Fruit fly (Drosophila melanogaster) whole organism, wandering third instar larva: ENCODE data around the gene mRpS9.
A peak's percentile ranks its signal among the peaks of the same experiment; 100 is the strongest.

ENCODE experiments used
- Abd-B ChIP-seq: fragments of >200 bp; optimal IDR thresholded peaks from 2 replicates; lab custom pipeline; 2017; ENCODE audit warnings: missing biosample characterization, missing genetic modification characterization
- CG9705 ChIP-seq: fragments of 200-800 bp; sonication (Bioruptor generic); optimal IDR thresholded peaks from 2 replicates; lab custom pipeline; 2018; ENCODE audit warnings: missing biosample characterization, mild to moderate bottlenecking, missing genetic modification characterization
- CrebA ChIP-seq: fragments of 200-800 bp; sonication (Bioruptor generic); optimal IDR thresholded peaks from 2 replicates; lab custom pipeline; 2016; ENCODE audit warnings: missing biosample characterization, mild to moderate bottlenecking, missing genetic modification characterization, borderline replicate concordance
- Dfd ChIP-seq: fragments of >200 bp; optimal IDR thresholded peaks from 2 replicates; lab custom pipeline; 2017; ENCODE audit warnings: missing biosample characterization, missing genetic modification characterization
- Dif ChIP-seq: fragments of 200-275, 200-300 bp; sonication (Bioruptor generic); optimal IDR thresholded peaks from 2 replicates; lab custom pipeline; 2018; ENCODE audit warnings: missing biosample characterization, missing genetic modification characterization; ENCODE audit not compliant: partially characterized antibody
- GATAd ChIP-seq: sonication (Bioruptor generic); optimal IDR thresholded peaks from 2 replicates; lab custom pipeline; 2016; ENCODE audit warnings: missing biosample characterization, missing genetic modification characterization
- HLH106 ChIP-seq: fragments of 200-800 bp; optimal IDR thresholded peaks from 3 replicates; lab custom pipeline; 2019; ENCODE audit warnings: missing biosample characterization, mild to moderate bottlenecking, missing genetic modification characterization, moderate library complexity
- Hnf4 ChIP-seq: fragments of 200-800 bp; sonication (Bioruptor generic); optimal IDR thresholded peaks from 2 replicates; lab custom pipeline; 2016; ENCODE audit warnings: missing biosample characterization, mild to moderate bottlenecking, missing genetic modification characterization
- Hr78 ChIP-seq: fragments of >200 bp; optimal IDR thresholded peaks from 2 replicates; lab custom pipeline; 2017; ENCODE audit warnings: missing biosample characterization, missing genetic modification characterization
- Hr83 ChIP-seq: fragments of 200-300 bp; sonication (Bioruptor generic); optimal IDR thresholded peaks from 2 replicates; lab custom pipeline; 2016; ENCODE audit warnings: missing biosample characterization, mild to moderate bottlenecking, missing genetic modification characterization, moderate library complexity; ENCODE audit not compliant: poor library complexity, severe bottlenecking
- Jra ChIP-seq: sonication (Bioruptor generic); optimal IDR thresholded peaks from 2 replicates; lab custom pipeline; 2016; ENCODE audit warnings: missing biosample characterization, missing genetic modification characterization
- Mio ChIP-seq: sonication (Bioruptor generic); optimal IDR thresholded peaks from 2 replicates; lab custom pipeline; 2016; ENCODE audit warnings: missing biosample characterization, missing genetic modification characterization
- Myc ChIP-seq: fragments of >200 bp; optimal IDR thresholded peaks from 2 replicates; lab custom pipeline; 2017
- N ChIP-seq: fragments of >200 bp; optimal IDR thresholded peaks from 2 replicates; lab custom pipeline; 2018; ENCODE audit warnings: missing biosample characterization, missing external identifiers, missing genetic modification characterization
- OdsH ChIP-seq: fragments of 200-800 bp; sonication (Bioruptor generic); optimal IDR thresholded peaks from 2 replicates; lab custom pipeline; 2016; ENCODE audit warnings: missing biosample characterization, mild to moderate bottlenecking, missing genetic modification characterization
- Rel ChIP-seq, 2 experiments: fragments of 200-800 bp; sonication (Bioruptor generic) in 1 of 2; optimal IDR thresholded peaks; 2 replicates in 1 of 2; 3 replicates in 1 of 2; lab custom pipeline; 2016 to 2019; ENCODE audit warnings: mild to moderate bottlenecking in 2 of 2, missing biosample characterization in 2 of 2, missing genetic modification characterization in 2 of 2, moderate library complexity in 1 of 2
- dl ChIP-seq, 2 experiments: fragments of 175-275, 200-275 bp in 1 of 2; fragments of 200-275 bp in 1 of 2; sonication (Bioruptor generic); optimal IDR thresholded peaks; lab custom pipeline; 2018; ENCODE audit warnings: mild to moderate bottlenecking in 2 of 2, missing biosample characterization in 2 of 2, missing genetic modification characterization in 2 of 2, moderate library complexity in 2 of 2; ENCODE audit not compliant: partially characterized antibody in 2 of 2, insufficient read depth in 1 of 2
- dmrt93B ChIP-seq: fragments of 200-800 bp; sonication (Bioruptor generic); optimal IDR thresholded peaks from 2 replicates; lab custom pipeline; 2018; ENCODE audit warnings: missing biosample characterization, mild to moderate bottlenecking, missing genetic modification characterization
- dsf ChIP-seq: sonication (Bioruptor generic); optimal IDR thresholded peaks from 2 replicates; lab custom pipeline; 2016; ENCODE audit warnings: missing biosample characterization, missing genetic modification characterization, borderline replicate concordance
- ey ChIP-seq: fragments of 200-800 bp; sonication (Bioruptor generic); optimal IDR thresholded peaks from 2 replicates; lab custom pipeline; 2016; ENCODE audit warnings: missing biosample characterization, missing genetic modification characterization
- foxo ChIP-seq, 2 experiments: fragments of 200-800 bp; sonication (Bioruptor generic); optimal IDR thresholded peaks; 2 replicates in 1 of 2; 3 replicates in 1 of 2; lab custom pipeline; 2016 to 2017; ENCODE audit warnings: missing biosample characterization in 2 of 2, missing genetic modification characterization in 2 of 2
- lola ChIP-seq: fragments of >200 bp; optimal IDR thresholded peaks from 2 replicates; lab custom pipeline; 2017; ENCODE audit warnings: missing biosample characterization, missing genetic modification characterization
- pan ChIP-seq: fragments of >200 bp; optimal IDR thresholded peaks from 2 replicates; lab custom pipeline; 2017
- psq ChIP-seq: fragments of 200-800 bp; sonication (Bioruptor generic); optimal IDR thresholded peaks from 3 replicates; lab custom pipeline; 2017; ENCODE audit warnings: missing biosample characterization, mild to moderate bottlenecking, missing genetic modification characterization, moderate library complexity
- sage ChIP-seq: fragments of 200-800 bp; sonication (Bioruptor generic); optimal IDR thresholded peaks from 2 replicates; lab custom pipeline; 2016; ENCODE audit warnings: missing biosample characterization, mild to moderate bottlenecking, missing genetic modification characterization
- sv ChIP-seq: fragments of 200-800 bp; sonication (Bioruptor generic); optimal IDR thresholded peaks from 3 replicates; lab custom pipeline; 2016; ENCODE audit warnings: missing biosample characterization, missing genetic modification characterization
- tai ChIP-seq: sonication (Bioruptor generic); optimal IDR thresholded peaks from 2 replicates; lab custom pipeline; 2016; ENCODE audit warnings: missing biosample characterization, missing genetic modification characterization
- woc ChIP-seq: sonication (Bioruptor generic); optimal IDR thresholded peaks from 2 replicates; lab custom pipeline; 2016; ENCODE audit warnings: missing biosample characterization, mild to moderate bottlenecking, missing genetic modification characterization

mRpS9 gene

DNA sequence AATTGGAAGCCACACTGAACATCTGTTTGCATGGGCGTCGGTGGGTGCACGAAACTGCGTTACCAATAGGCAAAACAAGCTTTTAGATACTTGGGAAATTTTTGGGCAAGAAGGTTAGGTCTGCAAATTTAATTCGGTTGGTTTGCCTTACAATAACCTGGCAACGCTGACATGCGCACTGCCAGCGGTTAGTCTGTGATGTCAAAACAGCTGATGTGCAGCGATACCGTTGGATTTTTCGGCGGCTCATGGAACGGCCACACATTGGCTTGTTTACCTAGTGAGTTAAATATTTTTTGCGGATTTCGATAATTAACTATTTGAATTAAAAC is 15.6 kb downstream of the mRpS9 start, which contains the start of gene ArgRS-m (continued):
- TF ChIP-seq Hr78 (GFP tag; lab: Kevin White, UChicago) (no peak), GATAd (GFP tag; lab: Kevin White, UChicago) (peak; percentile 34), Rel (GFP tag; optimal IDR thresholded peaks at IDR 0.05; lab: Kevin White, UChicago) (no peak), Rel (tag; optimal IDR thresholded peaks at IDR 0.05; lab: Kevin White, UChicago) (no peak), ey (GFP tag; lab: Kevin White, UChicago) (peak; percentile 79)

DNA sequence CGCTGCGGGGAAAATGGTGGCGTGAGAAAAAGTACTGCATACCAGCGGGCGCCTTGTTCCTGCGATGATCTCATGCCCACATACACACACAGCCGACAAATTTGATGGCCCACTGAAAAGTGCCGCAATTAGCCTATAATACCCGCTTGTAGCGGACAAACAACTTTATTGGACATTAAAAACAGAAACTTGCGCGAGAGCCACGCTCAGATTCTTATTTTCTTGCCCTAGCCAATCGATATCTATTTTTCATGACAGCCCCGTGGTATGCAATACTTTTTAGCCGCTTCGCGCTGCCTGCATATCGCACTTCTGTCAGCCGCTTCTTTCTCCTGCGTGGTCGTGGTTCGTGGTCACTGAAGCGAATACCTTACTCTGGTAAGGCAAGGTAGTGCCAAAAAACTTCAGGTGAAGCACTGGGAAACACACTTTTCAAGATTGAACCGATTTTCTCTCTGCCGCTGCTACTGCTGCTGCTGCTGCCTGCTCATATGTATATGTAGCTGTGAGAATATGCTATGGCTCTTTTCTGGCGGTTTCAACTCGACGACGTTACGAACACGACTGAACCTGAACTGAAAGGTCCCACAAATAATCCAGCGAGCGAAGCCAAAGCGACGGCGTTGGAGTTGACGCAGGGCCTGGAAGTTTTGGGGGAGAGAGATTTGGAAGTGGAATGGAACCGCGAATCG is 16.2 kb downstream of the mRpS9 start, which contains the start of gene CG17816:
CG17816 (minus strand) TSS at position 567 of the 692 bp plus-strand sequence.
- peak; percentile 73 for TF ChIP-seq Dif (GFP tag; lab: Kevin White, UChicago)
- no peak for TF ChIP-seq sage (GFP tag; lab: Kevin White, UChicago)
- no peak for TF ChIP-seq psq (GFP tag; lab: Kevin White, UChicago)
- peak; percentile 78 for TF ChIP-seq Myc
- TF ChIP-seq Mio (GFP tag; lab: Kevin White, UChicago), result no peak
- no peak for TF ChIP-seq Rel (GFP tag; optimal IDR thresholded peaks at IDR 0.05; lab: Kevin White, UChicago)
- peak; percentile 45 for TF ChIP-seq Rel (tag; optimal IDR thresholded peaks at IDR 0.05; lab: Kevin White, UChicago)
- no peak for TF ChIP-seq CG9705 (GFP tag; lab: Kevin White, UChicago)
- TF ChIP-seq sv (GFP tag; lab: Kevin White, UChicago), result no peak
- peak; percentile 66 for TF ChIP-seq Abd-B (GFP tag; lab: Kevin White, UChicago)
- no peak for TF ChIP-seq Hr83 (GFP tag; lab: Kevin White, UChicago)
- peak; percentile 29 for TF ChIP-seq Dfd (GFP tag; lab: Kevin White, UChicago)
- TF ChIP-seq woc, result no peak
- no peak for TF ChIP-seq Hnf4 (GFP tag; lab: Kevin White, UChicago)
- TF ChIP-seq dl (GFP tag; optimal IDR thresholded peaks at IDR 0.05; lab: Kevin White, UChicago; ENCODE audit: insufficient read depth in 1 of 2, partially characterized antibody in 2 of 2), result peak in 1 of 2 experiments; percentile 15
- no peak for TF ChIP-seq N (GFP tag; lab: Kevin White, UChicago)
- TF ChIP-seq HLH106 (tag; lab: Kevin White, UChicago), result no peak
- no peak for TF ChIP-seq dmrt93B (GFP tag; lab: Kevin White, UChicago)
- TF ChIP-seq tai, result no peak
- TF ChIP-seq pan (lab: Kevin White, UChicago), result no peak
- no peak for TF ChIP-seq GATAd (GFP tag; lab: Kevin White, UChicago)
- no peak for TF ChIP-seq dsf (GFP tag; lab: Kevin White, UChicago)

DNA sequence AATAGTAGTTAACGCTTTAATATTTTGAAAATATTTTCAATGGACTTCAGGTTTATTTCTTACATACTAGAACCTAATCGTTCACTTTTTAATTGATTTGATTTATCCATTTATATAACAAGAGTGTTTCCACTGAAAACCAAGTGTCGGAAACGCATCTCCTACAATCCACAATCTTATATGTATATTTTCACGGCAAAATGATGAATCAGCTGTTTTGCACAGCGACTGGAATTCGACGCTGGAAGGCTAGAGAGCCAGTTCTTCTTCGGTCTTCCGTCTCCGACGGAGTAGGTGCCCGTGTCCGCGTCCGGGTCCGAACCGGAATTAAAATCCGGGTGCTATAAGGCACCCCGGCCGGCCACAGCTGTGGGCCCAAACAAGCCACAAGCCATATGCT is 18.0 kb downstream of the mRpS9 start:
- TF ChIP-seq sv (GFP tag; lab: Kevin White, UChicago), result no peak
- TF ChIP-seq dmrt93B (GFP tag; lab: Kevin White, UChicago), result no peak
- no peak for TF ChIP-seq psq (GFP tag; lab: Kevin White, UChicago)
- TF ChIP-seq lola (GFP tag; lab: Kevin White, UChicago), result no peak
- no peak for TF ChIP-seq CrebA (GFP tag; lab: Kevin White, UChicago)
- no peak for TF ChIP-seq Myc
- no peak for TF ChIP-seq Dif (GFP tag; lab: Kevin White, UChicago)
- no peak for TF ChIP-seq OdsH (GFP tag; lab: Kevin White, UChicago)
- no peak for TF ChIP-seq foxo (GFP tag; optimal IDR thresholded peaks at IDR 0.05; lab: Kevin White, UChicago)
- no peak for TF ChIP-seq Jra (GFP tag; lab: Kevin White, UChicago)
- no peak for TF ChIP-seq dl (GFP tag; optimal IDR thresholded peaks at IDR 0.05; lab: Kevin White, UChicago; ENCODE audit: insufficient read depth in 1 of 2, partially characterized antibody in 2 of 2)
- no peak for TF ChIP-seq tai
- no peak for TF ChIP-seq pan (lab: Kevin White, UChicago)
- TF ChIP-seq Hr83 (GFP tag; lab: Kevin White, UChicago), result no peak
- TF ChIP-seq, all 38 proteins: peak for 0
